Fruit fly (Drosophila melanogaster) whole organism, embryonic: Measurements from ENCODE around the gene SclA.

Source experiments
- Abd-B ChIP-seq: fragments of 200-800 bp; sonication (Bioruptor generic); optimal IDR thresholded peaks from 2 replicates; lab custom pipeline; 2018; ENCODE audit warnings: missing biosample characterization, mild to moderate bottlenecking, missing genetic modification characterization, moderate library complexity
- BEAF-32 ChIP-seq: fragments of 200-800 bp; sonication (Bioruptor generic); optimal IDR thresholded peaks from 3 replicates; lab custom pipeline; 2017; ENCODE audit warnings: missing biosample characterization, missing genetic modification characterization, mild to moderate bottlenecking, moderate library complexity, missing genetic modification reagents
- Bgb ChIP-seq: fragments of 200-800 bp; sonication (Bioruptor generic); IDR thresholded peaks from 2 replicates; pipeline ENCODE4 v1.3.6; 2022; ENCODE audit warnings: missing biosample characterization, missing genetic modification characterization; ENCODE audit not compliant: partially characterized antibody
- CG12071 ChIP-seq: fragments of 200-800 bp; sonication (Bioruptor generic); optimal IDR thresholded peaks from 3 replicates; lab custom pipeline; 2018; ENCODE audit warnings: missing biosample characterization, mild to moderate bottlenecking, missing genetic modification characterization
- CG13296 ChIP-seq: fragments of 200-800 bp; sonication (Bioruptor generic); optimal IDR thresholded peaks from 3 replicates; lab custom pipeline; 2018; ENCODE audit warnings: missing biosample characterization, mild to moderate bottlenecking, missing genetic modification characterization
- CG17328 ChIP-seq: fragments of 200-800 bp; sonication (Bioruptor generic); IDR thresholded peaks from 2 replicates; pipeline ENCODE4 v1.3.6; 2022; ENCODE audit warnings: missing biosample characterization, missing genetic modification characterization
- CG30431 ChIP-seq: fragments of 200-800 bp; sonication (Bioruptor generic); optimal IDR thresholded peaks from 2 replicates; lab custom pipeline; 2017; ENCODE audit warnings: missing biosample characterization, missing genetic modification characterization
- CG31441 ChIP-seq: fragments of 200-800 bp; sonication (Bioruptor generic); IDR thresholded peaks from 2 replicates; pipeline ENCODE4 v1.3.6; 2022; ENCODE audit warnings: missing biosample characterization, missing genetic modification characterization
- CG3407 ChIP-seq: fragments of 200-800 bp; sonication (Bioruptor generic); optimal IDR thresholded peaks from 2 replicates; lab custom pipeline; 2018; ENCODE audit warnings: missing biosample characterization, mild to moderate bottlenecking, missing genetic modification characterization
- CG34376 ChIP-seq: fragments of 200-800 bp; sonication (Bioruptor generic); optimal IDR thresholded peaks from 2 replicates; lab custom pipeline; 2018; ENCODE audit warnings: missing biosample characterization, mild to moderate bottlenecking, missing genetic modification characterization
- CG34422 ChIP-seq: fragments of 200-800 bp; sonication (Bioruptor generic); IDR thresholded peaks from 3 replicates; pipeline ENCODE4 v1.3.6; 2022; ENCODE audit warnings: missing biosample characterization, missing genetic modification characterization
- CG5180 ChIP-seq: fragments of 200-800 bp; sonication (Bioruptor generic); optimal IDR thresholded peaks from 3 replicates; lab custom pipeline; 2017; ENCODE audit warnings: missing biosample characterization, missing genetic modification characterization, mild to moderate bottlenecking, moderate library complexity, missing genetic modification reagents
- CG6765 ChIP-seq: fragments of 200-800 bp; sonication (Bioruptor generic); optimal IDR thresholded peaks from 3 replicates; lab custom pipeline; 2017; ENCODE audit warnings: missing biosample characterization, mild to moderate bottlenecking, missing genetic modification characterization
- CG8281 ChIP-seq: fragments of 200-800 bp; sonication (Bioruptor generic); optimal IDR thresholded peaks from 2 replicates; lab custom pipeline; 2018; ENCODE audit warnings: missing biosample characterization, mild to moderate bottlenecking, missing genetic modification characterization, moderate library complexity
- CG8388 ChIP-seq: fragments of 200-800 bp; sonication (Bioruptor generic); optimal IDR thresholded peaks from 2 replicates; lab custom pipeline; 2019; ENCODE audit warnings: missing biosample characterization, mild to moderate bottlenecking, missing genetic modification characterization, moderate library complexity
- CG9932 ChIP-seq: fragments of 200-800 bp; sonication (Bioruptor generic); IDR thresholded peaks from 2 replicates; pipeline ENCODE4 v1.3.6; 2022; ENCODE audit warnings: missing biosample characterization, missing genetic modification characterization
- Dbx ChIP-seq: fragments of 200-800 bp; sonication (Bioruptor generic); IDR thresholded peaks from 3 replicates; pipeline ENCODE4 v1.3.6; 2022; ENCODE audit warnings: missing biosample characterization, missing genetic modification characterization
- Deaf1 ChIP-seq: fragments of 200-800 bp; optimal IDR thresholded peaks from 3 replicates; lab custom pipeline; 2019; ENCODE audit warnings: missing biosample characterization, mild to moderate bottlenecking, missing genetic modification characterization, moderate library complexity
- Dip3 ChIP-seq: fragments of 200-800 bp; sonication (Bioruptor generic); optimal IDR thresholded peaks from 3 replicates; lab custom pipeline; 2016; ENCODE audit warnings: missing biosample characterization, missing genetic modification characterization
- Fer1 ChIP-seq: fragments of 200-800 bp; sonication (Bioruptor generic); optimal IDR thresholded peaks from 2 replicates; lab custom pipeline; 2017; ENCODE audit warnings: missing biosample characterization, mild to moderate bottlenecking, missing genetic modification characterization
- HLH3B ChIP-seq: fragments of 200-800 bp; sonication (Bioruptor generic); IDR thresholded peaks from 2 replicates; pipeline ENCODE4 v1.3.6; 2022; ENCODE audit warnings: missing biosample characterization, missing genetic modification characterization
- HmgZ ChIP-seq: fragments of 200-800 bp; sonication (Bioruptor generic); optimal IDR thresholded peaks from 2 replicates; lab custom pipeline; 2018; ENCODE audit warnings: missing biosample characterization, mild to moderate bottlenecking, missing genetic modification characterization
- Hmr ChIP-seq: fragments of 200-800 bp; sonication (Bioruptor generic); optimal IDR thresholded peaks from 3 replicates; lab custom pipeline; 2017; ENCODE audit warnings: mild to moderate bottlenecking, missing biosample characterization, missing genetic modification reagents, missing genetic modification characterization
- Jarid2 ChIP-seq: fragments of 200-800 bp; sonication (Bioruptor generic); optimal IDR thresholded peaks from 3 replicates; lab custom pipeline; 2017; ENCODE audit warnings: mild to moderate bottlenecking, missing biosample characterization, missing genetic modification reagents, missing genetic modification characterization
- Nf-YC ChIP-seq: fragments of 200-800 bp; optimal IDR thresholded peaks from 3 replicates; lab custom pipeline; 2019; ENCODE audit warnings: missing biosample characterization, mild to moderate bottlenecking, missing genetic modification characterization, moderate library complexity
- Oaz ChIP-seq: fragments of 200-800 bp; sonication (Bioruptor generic); IDR thresholded peaks from 2 replicates; pipeline ENCODE4 v1.3.6; 2022; ENCODE audit warnings: missing biosample characterization, missing genetic modification characterization
- Rfx ChIP-seq: fragments of 200-800 bp; sonication (Bioruptor generic); IDR thresholded peaks from 2 replicates; pipeline ENCODE4 v1.3.6; 2022; ENCODE audit warnings: missing biosample characterization, missing genetic modification characterization
- Rx ChIP-seq: fragments of 200-800 bp; sonication (Bioruptor generic); IDR thresholded peaks from 2 replicates; pipeline ENCODE4 v1.3.6; 2022; ENCODE audit warnings: missing biosample characterization, missing genetic modification characterization
- Scr ChIP-seq: fragments of 200-800 bp; sonication (Bioruptor generic); IDR thresholded peaks from 2 replicates; pipeline ENCODE4 v1.3.6; 2022; ENCODE audit warnings: missing biosample characterization, missing genetic modification characterization; ENCODE audit not compliant: partially characterized antibody
- Trl ChIP-seq, 3 experiments: fragments of >200 bp in 2 of 3; fragments of 200-800 bp in 1 of 3; sonication (Bioruptor generic) in 1 of 3; optimal IDR thresholded peaks; 2 replicates in 1 of 3; 3 replicates in 2 of 3; lab custom pipeline; 2016 to 2017; ENCODE audit warnings: missing biosample characterization in 1 of 3, missing genetic modification characterization in 1 of 3
- bbx ChIP-seq: fragments of 200-800 bp; sonication (Bioruptor generic); IDR thresholded peaks from 2 replicates; pipeline ENCODE4 v1.3.6; 2022; ENCODE audit warnings: missing biosample characterization, missing genetic modification characterization; ENCODE audit not compliant: partially characterized antibody
- bsh ChIP-seq, 2 experiments: fragments of 200-800 bp; sonication (Bioruptor generic); optimal IDR thresholded peaks; 2 replicates each; lab custom pipeline; 2017 to 2018; ENCODE audit warnings: mild to moderate bottlenecking in 2 of 2, missing biosample characterization in 2 of 2, missing genetic modification characterization in 2 of 2, moderate library complexity in 1 of 2
- caup ChIP-seq: fragments of 200-800 bp; sonication (Bioruptor generic); optimal IDR thresholded peaks from 3 replicates; lab custom pipeline; 2017; ENCODE audit warnings: missing biosample characterization, mild to moderate bottlenecking, missing genetic modification characterization, moderate library complexity; ENCODE audit not compliant: severe bottlenecking
- ci ChIP-seq: fragments of 200-800 bp; sonication (Bioruptor generic); IDR thresholded peaks from 3 replicates; pipeline ENCODE4 v1.3.6; 2022; ENCODE audit warnings: missing biosample characterization, missing genetic modification characterization
- cwo ChIP-seq: fragments of 200-800 bp; sonication (Bioruptor generic); optimal IDR thresholded peaks from 3 replicates; lab custom pipeline; 2017; ENCODE audit warnings: missing biosample characterization, missing genetic modification characterization, mild to moderate bottlenecking, moderate library complexity, missing genetic modification reagents
- exex ChIP-seq: fragments of 200-800 bp; sonication (Bioruptor generic); optimal IDR thresholded peaks from 4 replicates; lab custom pipeline; 2018; ENCODE audit warnings: missing biosample characterization, mild to moderate bottlenecking, missing genetic modification characterization, moderate library complexity
- hbn ChIP-seq: fragments of 200-800 bp; sonication (Bioruptor generic); IDR thresholded peaks from 2 replicates; pipeline ENCODE4 v1.3.6; 2022; ENCODE audit warnings: missing biosample characterization, missing genetic modification characterization; ENCODE audit not compliant: partially characterized antibody
- her ChIP-seq: fragments of 200-800 bp; sonication (Bioruptor generic); optimal IDR thresholded peaks from 2 replicates; lab custom pipeline; 2016; ENCODE audit warnings: missing biosample characterization, missing genetic modification characterization
- lab ChIP-seq: fragments of 200-800 bp; sonication (Bioruptor generic); optimal IDR thresholded peaks from 3 replicates; lab custom pipeline; 2017; ENCODE audit warnings: missing biosample characterization, missing genetic modification characterization, mild to moderate bottlenecking, moderate library complexity, missing genetic modification reagents
- mirr ChIP-seq: fragments of 200-800 bp; sonication (Bioruptor generic); optimal IDR thresholded peaks from 3 replicates; lab custom pipeline; 2018; ENCODE audit warnings: missing biosample characterization, mild to moderate bottlenecking, missing genetic modification characterization
- nerfin-1 ChIP-seq: fragments of 200-800 bp; sonication (Bioruptor generic); optimal IDR thresholded peaks from 3 replicates; lab custom pipeline; 2019; ENCODE audit warnings: missing biosample characterization, mild to moderate bottlenecking, missing genetic modification characterization, moderate library complexity
- pb ChIP-seq: fragments of 200-800 bp; sonication (Bioruptor generic); optimal IDR thresholded peaks from 3 replicates; lab custom pipeline; 2016; ENCODE audit warnings: missing biosample characterization, missing genetic modification characterization
- sens ChIP-seq: fragments of 200-800 bp; sonication (Bioruptor generic); peaks from one replicate; lab custom pipeline; 2016; ENCODE audit warnings: missing biosample characterization, missing genetic modification characterization
- so ChIP-seq: fragments of 200-800 bp; sonication (Bioruptor generic); IDR thresholded peaks from 3 replicates; pipeline ENCODE4 v1.3.6; 2022; ENCODE audit warnings: missing biosample characterization, missing genetic modification characterization
- sr ChIP-seq: fragments of 200-800 bp; sonication (Bioruptor generic); IDR thresholded peaks from 3 replicates; pipeline ENCODE4 v1.3.6; 2022; ENCODE audit warnings: missing biosample characterization, missing genetic modification characterization
- tna ChIP-seq: fragments of 200-800 bp; sonication (Bioruptor generic); IDR thresholded peaks from 2 replicates; pipeline ENCODE4 v1.3.6; 2022; ENCODE audit warnings: missing biosample characterization, missing genetic modification characterization; ENCODE audit not compliant: partially characterized antibody
- unc-4 ChIP-seq: fragments of 200-800 bp; sonication (Bioruptor generic); IDR thresholded peaks from 2 replicates; pipeline ENCODE4 v1.3.6; 2022; ENCODE audit warnings: missing biosample characterization, missing genetic modification characterization; ENCODE audit not compliant: partially characterized antibody
- unpg ChIP-seq: fragments of 200-800 bp; sonication (Bioruptor generic); optimal IDR thresholded peaks from 3 replicates; lab custom pipeline; 2018; ENCODE audit warnings: missing biosample characterization, mild to moderate bottlenecking, missing genetic modification characterization, moderate library complexity

SclA gene

DNA sequence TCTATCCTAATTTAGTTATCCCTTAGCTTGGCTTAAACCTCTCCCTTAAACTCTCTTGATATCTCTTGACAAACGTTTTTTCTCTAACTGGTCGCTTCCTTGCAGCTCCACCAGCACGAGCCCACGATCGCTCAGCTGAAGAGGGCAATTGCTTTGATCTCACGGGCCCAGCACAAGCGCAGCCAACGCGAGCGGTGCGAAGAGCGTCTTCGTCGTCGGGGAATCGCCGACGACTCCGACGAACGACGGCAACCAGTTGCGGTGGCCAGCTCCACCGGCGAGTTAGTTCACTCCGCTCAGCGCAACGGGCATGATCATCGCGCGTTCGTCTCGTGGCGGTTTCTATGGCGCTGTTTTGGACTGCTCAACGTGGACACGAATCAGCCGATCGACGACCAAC, 43.2 kb downstream of the SclA start (continued):
- TF ChIP-seq lab (GFP tag; lab: Kevin White, UChicago) (peak; percentile 44), nerfin-1 (no peak), Rx (GFP tag; lab: Robert Waterston, UW) (no peak), CG12071 (peak; percentile 15), so (peak; percentile 24; the same call in 1 of the 3 replicates), CG30431 (GFP tag; lab: Kevin White, UChicago) (no peak), ci (GFP tag; lab: Robert Waterston, UW) (peak; percentile 66; the same call in 2 of the 3 replicates), BEAF-32 (GFP tag; lab: Kevin White, UChicago) (peak; percentile 4), cwo (GFP tag; lab: Kevin White, UChicago) (peak; percentile 17), CG8281 (tag; lab: Kevin White, UChicago) (no peak), bbx (GFP tag; lab: Robert Waterston, UW) (peak; percentile 47; the same call in 1 of the 2 replicates), CG8388 (GFP tag; lab: Kevin White, UChicago) (no peak), HmgZ (peak; percentile 36), Fer1 (GFP tag; lab: Kevin White, UChicago) (peak; percentile 42), Bgb (peak; percentile 47; the same call in 1 of the 2 replicates), hbn (peak; percentile 39; the same call in 1 of the 2 replicates), Oaz (GFP tag; lab: Robert Waterston, UW) (no peak), her (GFP tag; lab: Kevin White, UChicago) (peak; percentile 34), Jarid2 (GFP tag; lab: Kevin White, UChicago) (peak; percentile 93), CG5180 (GFP tag; lab: Kevin White, UChicago) (peak; percentile 4), CG6765 (GFP tag; lab: Kevin White, UChicago) (peak; percentile 18), CG17328 (GFP tag; lab: Robert Waterston, UW) (peak; percentile 42; the same call in 1 of the 2 replicates), tna (GFP tag; lab: Robert Waterston, UW) (0 out of 2 replicates have a peak, but pooled peaks have one; percentile 12), caup (GFP tag; lab: Kevin White, UChicago) (peak; percentile 10), sens (GFP tag; lab: Kevin White, UChicago) (peak; percentile 68), unc-4 (GFP tag; lab: Robert Waterston, UW) (peak; percentile 38; the same call in 1 of the 2 replicates), CG9932 (GFP tag; lab: Robert Waterston, UW) (peak; percentile 39; the same call in 1 of the 2 replicates), CG34376 (GFP tag; lab: Kevin White, UChicago) (peak; percentile 54), Scr (peak; percentile 33), Dip3 (no peak), CG13296 (peak; percentile 22), Trl (optimal IDR thresholded peaks at IDR 0.05; lab: Kevin White, UChicago) (peak; percentile 21 to 65), Trl (GFP tag; optimal IDR thresholded peaks at IDR 0.05; lab: Kevin White, UChicago) (peak; percentile 26), Dbx (GFP tag; lab: Robert Waterston, UW) (0 out of 3 replicates have a peak, but pooled peaks have one; percentile 37), mirr (GFP tag; lab: Kevin White, UChicago) (peak; percentile 25), Abd-B (GFP tag; lab: Kevin White, UChicago) (no peak), CG34422 (GFP tag; lab: Robert Waterston, UW) (peak; percentile 16; the same call in 1 of the 3 replicates), HLH3B (GFP tag; lab: Robert Waterston, UW) (peak; percentile 38; the same call in 1 of the 2 replicates), CG31441 (GFP tag; lab: Robert Waterston, UW) (no peak), unpg (GFP tag; lab: Kevin White, UChicago) (no peak), exex (tag; lab: Kevin White, UChicago) (peak; percentile 7), CG3407 (GFP tag; lab: Kevin White, UChicago) (no peak), bsh (GFP tag; optimal IDR thresholded peaks at IDR 0.05; lab: Kevin White, UChicago) (peak in 1 of 2 experiments; percentile 38), Deaf1 (tag; lab: Kevin White, UChicago) (peak; percentile 99), Hmr (peak; percentile 0), Nf-YC (peak; percentile 30), Rfx (GFP tag; lab: Robert Waterston, UW) (peak; percentile 41; the same call in 1 of the 2 replicates), sr (GFP tag; lab: Robert Waterston, UW) (0 out of 3 replicates have a peak, but pooled peaks have one; percentile 16), pb (GFP tag; lab: Kevin White, UChicago) (peak; percentile 31)
